Worm (Caenorhabditis elegans) whole organism, L1 larva: ENCODE data around the gene C34C6.10.
A peak's percentile ranks its signal among the peaks of the same experiment; 100 is the strongest.

Experiments
- C04F5.9 ChIP-seq: sonication (generic microtip); optimal IDR thresholded peaks from 2 replicates; lab custom pipeline; 2016; ENCODE audit warnings: missing genetic modification characterization, missing compliant biosample characterization
- aha-1 ChIP-seq: fragments of 150-350 bp; optimal IDR thresholded peaks from 2 replicates; lab custom pipeline; 2014; ENCODE audit warnings: missing biosample characterization, missing genetic modification characterization
- alr-1 ChIP-seq: fragments of 200-800 bp; sonication (Bioruptor generic); optimal IDR thresholded peaks from 2 replicates; lab custom pipeline; 2018; ENCODE audit warnings: borderline replicate concordance, mild to moderate bottlenecking, missing genetic modification characterization, missing compliant biosample characterization
- ama-1 ChIP-seq: fragments of 150-350 bp; optimal IDR thresholded peaks from 2 replicates; lab custom pipeline; 2014
- ceh-82 ChIP-seq, 3 experiments: fragments of 150-350 bp in 1 of 3; sonication (generic microtip) in 2 of 3; optimal IDR thresholded peaks; 2 replicates each; lab custom pipeline; 2014 to 2017; ENCODE audit warnings: missing biosample characterization in 3 of 3, missing genetic modification characterization in 3 of 3
- ceh-88 ChIP-seq: fragments of 200-800 bp; sonication (Bioruptor generic); IDR thresholded peaks from 2 replicates; pipeline ENCODE4 v1.3.6; 2022; ENCODE audit warnings: missing genetic modification characterization, missing compliant biosample characterization
- ces-1 ChIP-seq: fragments of 150-350 bp; optimal IDR thresholded peaks from 2 replicates; lab custom pipeline; 2014; ENCODE audit warnings: missing biosample characterization, missing genetic modification reagents, missing genetic modification characterization
- dpl-1 ChIP-seq, 3 experiments: fragments of 150-350 bp in 2 of 3; sonication (generic microtip) in 1 of 3; optimal IDR thresholded peaks; 2 replicates each; lab custom pipeline; 2014 to 2017; ENCODE audit warnings: missing biosample characterization in 3 of 3, missing genetic modification characterization in 3 of 3, missing genetic modification reagents in 3 of 3
- dsc-1 ChIP-seq: sonication (generic microtip); optimal IDR thresholded peaks from 2 replicates; lab custom pipeline; 2016; ENCODE audit warnings: mild to moderate bottlenecking, missing genetic modification characterization, missing compliant biosample characterization
- efl-1 ChIP-seq, 4 experiments: fragments of 150-350 bp; optimal IDR thresholded peaks in 3 of 4; peaks in 1 of 4; 1 replicate in 1 of 4; 2 replicates in 3 of 4; lab custom pipeline; 2014; ENCODE audit warnings: missing biosample characterization in 2 of 4, missing genetic modification characterization in 2 of 4, missing genetic modification reagents in 2 of 4
- efl-3 ChIP-seq: fragments of 200-800 bp; sonication (Bioruptor generic); optimal IDR thresholded peaks from 2 replicates; lab custom pipeline; 2018; ENCODE audit warnings: mild to moderate bottlenecking, missing genetic modification characterization, missing compliant biosample characterization
- elt-3 ChIP-seq, 6 experiments: fragments of 150-350 bp in 1 of 6; sonication (generic microtip); optimal IDR thresholded peaks; 2 replicates each; lab custom pipeline; 2017 to 2018; ENCODE audit warnings: missing biosample characterization in 6 of 6, missing genetic modification characterization in 6 of 6, inconsistent platforms in 1 of 6
- fkh-10 ChIP-seq: sonication (generic microtip); optimal IDR thresholded peaks from 2 replicates; lab custom pipeline; 2017; ENCODE audit warnings: missing biosample characterization, missing genetic modification reagents, missing genetic modification characterization
- fkh-4 ChIP-seq: sonication (generic microtip); optimal IDR thresholded peaks from 2 replicates; lab custom pipeline; 2016; ENCODE audit warnings: missing compliant biosample characterization, missing genetic modification characterization, borderline replicate concordance
- fos-1 ChIP-seq: fragments of 150-350 bp; optimal IDR thresholded peaks from 2 replicates; lab custom pipeline; 2014; ENCODE audit warnings: missing biosample characterization, missing genetic modification characterization
- grh-1 ChIP-seq: fragments of 200-800 bp; sonication (Bioruptor generic); IDR thresholded peaks from 2 replicates; pipeline ENCODE4 v1.3.6; 2022; ENCODE audit warnings: missing genetic modification reagents, missing genetic modification characterization, missing compliant biosample characterization
- hlh-17 ChIP-seq: fragments of 200-800 bp; sonication (Bioruptor generic); optimal IDR thresholded peaks from 2 replicates; lab custom pipeline; 2018; ENCODE audit warnings: missing genetic modification characterization, mild to moderate bottlenecking, missing compliant biosample characterization, moderate library complexity, borderline replicate concordance
- hlh-4 ChIP-seq: sonication (generic microtip); optimal IDR thresholded peaks from 2 replicates; lab custom pipeline; 2016; ENCODE audit warnings: mild to moderate bottlenecking, missing genetic modification characterization, missing compliant biosample characterization
- lin-13 ChIP-seq: fragments of 150-350 bp; optimal IDR thresholded peaks from 2 replicates; lab custom pipeline; 2014; ENCODE audit warnings: missing biosample characterization, missing genetic modification reagents, missing genetic modification characterization
- lin-14 ChIP-seq: fragments of 200-800 bp; sonication (Bioruptor generic); optimal IDR thresholded peaks from 2 replicates; lab custom pipeline; 2018; ENCODE audit warnings: mild to moderate bottlenecking, missing genetic modification characterization, moderate library complexity, missing compliant biosample characterization
- lin-15B ChIP-seq: fragments of 150-350 bp; sonication (generic microtip); optimal IDR thresholded peaks from 3 replicates; lab custom pipeline; 2014; ENCODE audit warnings: missing biosample characterization, missing genetic modification characterization
- lir-3 ChIP-seq: sonication (generic microtip); optimal IDR thresholded peaks from 2 replicates; lab custom pipeline; 2016; ENCODE audit warnings: mild to moderate bottlenecking, missing genetic modification characterization, moderate library complexity, missing compliant biosample characterization; ENCODE audit not compliant: poor library complexity
- lsy-2 ChIP-seq, 2 experiments: fragments of 150-350 bp; optimal IDR thresholded peaks; 2 replicates each; lab custom pipeline; 2014; ENCODE audit warnings: missing biosample characterization in 2 of 2, missing genetic modification characterization in 2 of 2
- mdl-1 ChIP-seq, 2 experiments: fragments of 150-350 bp; optimal IDR thresholded peaks; 2 replicates each; lab custom pipeline; 2014 to 2017; ENCODE audit warnings: missing biosample characterization in 2 of 2, missing genetic modification characterization in 2 of 2, inconsistent platforms in 1 of 2
- nhr-11 ChIP-seq: fragments of 150-350 bp; optimal IDR thresholded peaks from 2 replicates; lab custom pipeline; 2014; ENCODE audit warnings: missing biosample characterization, missing genetic modification characterization
- nhr-19 ChIP-seq: fragments of 200-800 bp; sonication (Bioruptor generic); conservative IDR thresholded peaks from 2 replicates; pipeline ENCODE4 v1.3.6; 2022; ENCODE audit warnings: missing genetic modification characterization, missing compliant biosample characterization
- nhr-237 ChIP-seq: fragments of 150-350 bp; optimal IDR thresholded peaks from 2 replicates; lab custom pipeline; 2014; ENCODE audit warnings: missing biosample characterization, missing genetic modification characterization
- nhr-47 ChIP-seq: sonication (generic microtip); optimal IDR thresholded peaks from 2 replicates; lab custom pipeline; 2016; ENCODE audit warnings: mild to moderate bottlenecking, missing genetic modification characterization, moderate library complexity, missing compliant biosample characterization
- nhr-84 ChIP-seq: sonication (generic microtip); optimal IDR thresholded peaks from 2 replicates; lab custom pipeline; 2017; ENCODE audit warnings: missing biosample characterization, missing genetic modification characterization
- nhr-85 ChIP-seq: sonication (generic microtip); peaks from one replicate; lab custom pipeline; 2016; ENCODE audit warnings: missing genetic modification characterization, inconsistent platforms, missing compliant biosample characterization
- pag-3 ChIP-seq: sonication (generic microtip); optimal IDR thresholded peaks from 2 replicates; lab custom pipeline; 2017; ENCODE audit warnings: missing genetic modification characterization, mild to moderate bottlenecking, missing compliant biosample characterization, antibody characterized with exemption, borderline replicate concordance; ENCODE audit not compliant: insufficient read depth
- pqm-1 ChIP-seq: sonication (generic microtip); optimal IDR thresholded peaks from 3 replicates; lab custom pipeline; 2017; ENCODE audit warnings: missing biosample characterization, missing genetic modification characterization
- snpc-4 ChIP-seq: fragments of 150-350 bp; optimal IDR thresholded peaks from 2 replicates; lab custom pipeline; 2014; ENCODE audit warnings: missing biosample characterization, missing genetic modification characterization
- sptf-1 ChIP-seq: fragments of 150-350 bp; optimal IDR thresholded peaks from 2 replicates; lab custom pipeline; 2014; ENCODE audit warnings: missing biosample characterization, missing genetic modification characterization
- swsn-7 ChIP-seq: sonication (generic microtip); optimal IDR thresholded peaks from 2 replicates; lab custom pipeline; 2016; ENCODE audit warnings: missing genetic modification characterization, missing compliant biosample characterization
- tbx-2 ChIP-seq: sonication (generic microtip); optimal IDR thresholded peaks from 2 replicates; lab custom pipeline; 2016; ENCODE audit warnings: missing genetic modification characterization, missing compliant biosample characterization
- tlp-1 ChIP-seq: fragments of 150-350 bp; optimal IDR thresholded peaks from 2 replicates; lab custom pipeline; 2014; ENCODE audit warnings: missing biosample characterization, missing genetic modification characterization
- unc-130 ChIP-seq: fragments of 150-350 bp; optimal IDR thresholded peaks from 2 replicates; lab custom pipeline; 2017; ENCODE audit warnings: missing biosample characterization, missing genetic modification characterization, inconsistent platforms
- unc-30 ChIP-seq: sonication (generic microtip); optimal IDR thresholded peaks from 2 replicates; lab custom pipeline; 2017; ENCODE audit warnings: missing biosample characterization, missing genetic modification characterization
- unc-62 ChIP-seq: fragments of 150-350 bp; optimal IDR thresholded peaks from 2 replicates; lab custom pipeline; 2014; ENCODE audit warnings: missing biosample characterization, missing genetic modification reagents, missing genetic modification characterization
- unc-86 ChIP-seq: sonication (generic microtip); optimal IDR thresholded peaks from 2 replicates; lab custom pipeline; 2016; ENCODE audit warnings: missing genetic modification characterization, missing compliant biosample characterization
- unc-98 ChIP-seq: fragments of 200-800 bp; sonication (Bioruptor generic); IDR thresholded peaks from 2 replicates; pipeline ENCODE4 v1.3.6; 2022; ENCODE audit warnings: missing genetic modification characterization, missing compliant biosample characterization
- zip-4 ChIP-seq: fragments of 200-800 bp; sonication (Bioruptor generic); optimal IDR thresholded peaks from 2 replicates; lab custom pipeline; 2018; ENCODE audit warnings: mild to moderate bottlenecking, missing genetic modification characterization, moderate library complexity, missing compliant biosample characterization
- ztf-11 ChIP-seq, 2 experiments: sonication (generic microtip); optimal IDR thresholded peaks; 2 replicates each; lab custom pipeline; 2016 to 2017; ENCODE audit warnings: missing genetic modification characterization in 2 of 2, missing biosample characterization in 1 of 2, missing compliant biosample characterization in 1 of 2

C34C6.10 gene

DNA sequence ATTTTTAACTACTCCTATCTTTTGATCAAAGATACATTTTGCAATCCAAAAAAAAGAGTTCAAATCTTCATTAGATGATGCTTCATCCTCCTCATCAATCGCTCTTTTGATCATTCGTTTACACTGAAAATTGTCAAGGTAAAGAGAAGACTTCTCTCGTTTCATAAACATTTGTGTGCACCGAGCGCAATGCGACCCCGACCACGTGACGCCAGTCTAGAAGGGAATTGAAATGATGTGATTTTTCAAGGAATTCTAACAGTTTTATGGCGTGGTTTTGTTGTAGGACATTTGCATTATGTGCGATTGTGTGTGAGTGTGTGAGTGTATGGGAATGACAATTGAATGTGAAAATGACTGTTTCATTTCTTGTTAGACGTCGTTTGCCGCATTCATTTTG, 45.6 kb upstream of the C34C6.10 start (continued):
- TF ChIP-seq swsn-7 (tag; lab: Kevin White, UChicago) (peak; percentile 24), efl-3 (GFP tag; lab: Kevin White, UChicago) (no peak), lin-13 (no peak), fkh-10 (GFP tag; lab: Kevin White, UChicago) (no peak), ces-1 (GFP tag; lab: Kevin White, UChicago) (no peak), fkh-4 (no peak), C04F5.9 (tag; lab: Kevin White, UChicago) (no peak), hlh-4 (tag; lab: Kevin White, UChicago) (no peak), nhr-85 (tag; lab: Kevin White, UChicago) (peak; percentile 78), lsy-2 (tag; optimal IDR thresholded peaks at IDR 0.05; lab: Kevin White, UChicago) (peak; percentile 25 to 53), ceh-82 (tag; optimal IDR thresholded peaks at IDR 0.05; lab: Kevin White, UChicago) (no peak), tlp-1 (no peak), ceh-88 (GFP tag; lab: Robert Waterston, UW) (no peak), dpl-1 (GFP tag; optimal IDR thresholded peaks at IDR 0.05; lab: Kevin White, UChicago) (peak in 2 of 3 experiments; percentile 8 to 16), nhr-47 (peak; percentile 2), fos-1 (tag; lab: Kevin White, UChicago) (no peak), lin-15B (tag; lab: Kevin White, UChicago) (no peak), aha-1 (no peak), nhr-19 (GFP tag; lab: Robert Waterston, UW) (peak; percentile 72), unc-86 (tag; lab: Kevin White, UChicago) (no peak), unc-30 (no peak), nhr-237 (tag; lab: Kevin White, UChicago) (no peak), alr-1 (no peak), nhr-84 (tag; lab: Kevin White, UChicago) (no peak), pag-3 (tag; lab: Kevin White, UChicago) (no peak), hlh-17 (GFP tag; lab: Kevin White, UChicago) (no peak), pqm-1 (tag; lab: Kevin White, UChicago) (no peak), grh-1 (no peak), ama-1 (lab: Kevin White, UChicago) (no peak), elt-3 (tag; optimal IDR thresholded peaks at IDR 0.05; lab: Kevin White, UChicago) (no peak), zip-4 (GFP tag; lab: Kevin White, UChicago) (no peak), mdl-1 (tag; optimal IDR thresholded peaks at IDR 0.05; lab: Kevin White, UChicago) (peak in 1 of 2 experiments; percentile 86), unc-130 (tag; lab: Kevin White, UChicago) (no peak), tbx-2 (tag; lab: Kevin White, UChicago) (peak; percentile 14), lir-3 (tag; lab: Kevin White, UChicago) (peak; percentile 48), efl-1 (optimal IDR thresholded peaks at IDR 0.05; lab: Kevin White, UChicago) (peak in 1 of 2 experiments; percentile 11), efl-1 (GFP tag; optimal IDR thresholded peaks at IDR 0.05 in 1 of 2; lab: Kevin White, UChicago) (peak in 1 of 2 experiments; percentile 74), lin-14 (peak; percentile 74), unc-62 (GFP tag; lab: Kevin White, UChicago) (no peak), unc-98 (GFP tag; lab: Robert Waterston, UW) (no peak), dsc-1 (tag; lab: Kevin White, UChicago) (no peak), ztf-11 (tag; optimal IDR thresholded peaks at IDR 0.05; lab: Kevin White, UChicago) (no peak), nhr-11 (tag; lab: Kevin White, UChicago) (no peak), snpc-4 (no peak), sptf-1 (tag; lab: Kevin White, UChicago) (no peak)
